Fruit fly (Drosophila melanogaster): ENCODE results near the gene CG43843.

CG43843 gene

dm6 chrX:18506639-18507528 lies 46.7 kb upstream of the CG43843 start (continued):
- peak; percentile 77 for TF ChIP-seq disco-r (GFP tag; optimal IDR thresholded peaks at IDR 0.05)
- peak; percentile 46 for TF ChIP-seq fu2 (GFP tag; optimal IDR thresholded peaks at IDR 0.05)
- TF ChIP-seq NC2β (GFP tag; optimal IDR thresholded peaks at IDR 0.05): peak; percentile 4
- peak; percentile 69 for TF ChIP-seq wdn (GFP tag; IDR thresholded peaks at IDR 0.05)
- no peak for TF ChIP-seq Neu2 (GFP tag; optimal IDR thresholded peaks at IDR 0.05; ENCODE audit: borderline replicate concordance)
- TF ChIP-seq sna (GFP tag; IDR thresholded peaks at IDR 0.05; ENCODE audit: partially characterized antibody): no peak
- TF ChIP-seq Dfd (GFP tag; optimal IDR thresholded peaks at IDR 0.05): no peak
- TF ChIP-seq stc (GFP tag; IDR thresholded peaks at IDR 0.05): peak; percentile 90
- TF ChIP-seq CG34224 (GFP tag; IDR thresholded peaks at IDR 0.05; ENCODE audit: partially characterized antibody): no peak
- no peak for TF ChIP-seq CG31388 (GFP tag; optimal IDR thresholded peaks at IDR 0.05)
- TF ChIP-seq CG6765 (GFP tag; optimal IDR thresholded peaks at IDR 0.05): peak; percentile 67
- TF ChIP-seq Gsc (GFP tag; IDR thresholded peaks at IDR 0.05): no peak
- peak; percentile 26 for TF ChIP-seq CG10274 (GFP tag; optimal IDR thresholded peaks at IDR 0.05)
- peak; percentile 78 for TF ChIP-seq chn (GFP tag; optimal IDR thresholded peaks at IDR 0.05)
- TF ChIP-seq CG6654 (GFP tag; optimal IDR thresholded peaks at IDR 0.05): peak; percentile 53
- TF ChIP-seq CG13894 (tag; optimal IDR thresholded peaks at IDR 0.05): no peak
- TF ChIP-seq CG7786 (GFP tag; optimal IDR thresholded peaks at IDR 0.05): peak; percentile 83
- TF ChIP-seq Dip2 (GFP tag; IDR thresholded peaks at IDR 0.05): no peak
- TF ChIP-seq en (GFP tag; optimal IDR thresholded peaks at IDR 0.05): peak; percentile 70
- TF ChIP-seq odd (GFP tag; optimal IDR thresholded peaks at IDR 0.05): peak; percentile 31
- peak; percentile 51 for TF ChIP-seq CG14965 (GFP tag; optimal IDR thresholded peaks at IDR 0.05; ENCODE audit: borderline replicate concordance)
- TF ChIP-seq sisA (GFP tag; IDR thresholded peaks at IDR 0.05): peak; percentile 81
- TF ChIP-seq tgo (GFP tag; IDR thresholded peaks at IDR 0.05): peak; percentile 79; the same call in 2 of the 3 replicates
- peak; percentile 96 for TF ChIP-seq sens (GFP tag)
- peak; percentile 10; the same call in 1 of the 2 replicates for TF ChIP-seq danr (GFP tag; IDR thresholded peaks at IDR 0.05)
- TF ChIP-seq amos (GFP tag; IDR thresholded peaks at IDR 0.05; ENCODE audit: partially characterized antibody): no peak
- peak; percentile 70 for TF ChIP-seq CG14050 (GFP tag; IDR thresholded peaks at IDR 0.05)
- TF ChIP-seq MTF-1 (GFP tag; optimal IDR thresholded peaks at IDR 0.05; ENCODE audit: borderline replicate concordance): peak; percentile 63
- TF ChIP-seq YL-1 (GFP tag; optimal IDR thresholded peaks at IDR 0.05): no peak
- peak; percentile 84 for TF ChIP-seq ara (GFP tag; IDR thresholded peaks at IDR 0.05)
- no peak for TF ChIP-seq grn (GFP tag; optimal IDR thresholded peaks at IDR 0.05)
- peak in 1 of 2 experiments; percentile 58 for TF ChIP-seq Eip74EF (GFP tag; optimal IDR thresholded peaks at IDR 0.05)
- TF ChIP-seq gt (GFP tag; IDR thresholded peaks at IDR 0.05): no peak
- TF ChIP-seq her (GFP tag; optimal IDR thresholded peaks at IDR 0.05): peak; percentile 65
- peak; percentile 71 for TF ChIP-seq tx (GFP tag; optimal IDR thresholded peaks at IDR 0.05)
- TF ChIP-seq ase (GFP tag; IDR thresholded peaks at IDR 0.05): peak; percentile 80
- peak; percentile 64 for TF ChIP-seq shn (GFP tag; optimal IDR thresholded peaks at IDR 0.05)
- peak; percentile 82 for TF ChIP-seq unpg (GFP tag; optimal IDR thresholded peaks at IDR 0.05)
- peak; percentile 10 for TF ChIP-seq nerfin-1 (tag; optimal IDR thresholded peaks at IDR 0.05)
- TF ChIP-seq HLH54F (GFP tag; optimal IDR thresholded peaks at IDR 0.05): peak; percentile 79
- peak; percentile 38 to 81 for TF ChIP-seq bsh (GFP tag; optimal IDR thresholded peaks at IDR 0.05)
- peak; percentile 39 for TF ChIP-seq Nf-YB (GFP tag; optimal IDR thresholded peaks at IDR 0.05)
- peak; percentile 60 for TF ChIP-seq CG9609 (GFP tag; optimal IDR thresholded peaks at IDR 0.05)
- TF ChIP-seq CG13296 (GFP tag; optimal IDR thresholded peaks at IDR 0.05): peak; percentile 50
- peak; percentile 74 for TF ChIP-seq CG18476 (GFP tag; optimal IDR thresholded peaks at IDR 0.05)
- peak; percentile 55; the same call in 2 of the 3 replicates for TF ChIP-seq CG6175 (GFP tag; IDR thresholded peaks at IDR 0.05)
- peak; percentile 84 for TF ChIP-seq CG6254 (GFP tag; optimal IDR thresholded peaks at IDR 0.05)
- no peak for TF ChIP-seq D (optimal IDR thresholded peaks at IDR 0.05)
- peak; percentile 72 for TF ChIP-seq D (GFP tag; optimal IDR thresholded peaks at IDR 0.05)
